Fruit fly (Drosophila melanogaster) S2 (cell line): ENCODE results near the gene LManII.

Source experiments
- CG8478 ChIP-seq: fragments of >200 bp; optimal IDR thresholded peaks from 2 replicates; lab custom pipeline; 2018
- CTCF ChIP-seq, 2 experiments: fragments of >200 bp; optimal IDR thresholded peaks; 2 replicates each; lab custom pipeline; 2018

DNA sequence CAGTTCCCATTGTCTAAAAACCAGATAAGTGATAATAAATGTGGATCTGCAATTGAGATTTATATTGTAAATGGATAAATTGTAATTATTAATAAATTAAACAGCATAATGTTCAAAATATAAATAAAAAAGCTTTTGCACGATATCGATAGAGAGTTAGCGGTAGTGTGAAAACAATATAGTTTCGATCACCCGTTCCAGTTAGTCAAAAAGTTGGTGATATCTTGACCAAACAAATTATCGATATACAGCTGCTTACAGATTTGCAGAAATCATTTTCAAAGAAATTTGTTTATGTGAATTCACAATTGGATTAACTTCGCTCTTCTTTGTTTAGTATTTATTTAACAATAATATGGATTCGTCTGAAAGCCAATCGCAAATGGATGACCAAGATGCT, 18.3 kb upstream of the LManII start, which contains the start of gene Nse4:
- TF ChIP-seq CG8478 (lab: Kevin White, UChicago) (no peak), CTCF (optimal IDR thresholded peaks at IDR 0.05; lab: Kevin White, UChicago) (no peak)
